Fruit fly (Drosophila melanogaster) whole organism, prepupa: ENCODE measurements around the gene wit.

Experiments
- CG10669 ChIP-seq: fragments of 200-800 bp; sonication (Bioruptor generic); optimal IDR thresholded peaks from 3 replicates; lab custom pipeline; 2018; ENCODE audit warnings: missing biosample characterization, mild to moderate bottlenecking, missing genetic modification characterization, moderate library complexity
- CG11294 ChIP-seq: fragments of 200-800 bp; sonication (Bioruptor generic); IDR thresholded peaks from 2 replicates; pipeline ENCODE4 v1.3.6; 2022; ENCODE audit warnings: missing biosample characterization, missing genetic modification characterization
- CG15336 ChIP-seq: fragments of 200-800 bp; sonication (Bioruptor generic); IDR thresholded peaks from 2 replicates; pipeline ENCODE4 v1.3.6; 2022; ENCODE audit warnings: missing biosample characterization, missing genetic modification characterization
- CG3032 ChIP-seq: fragments of 200-800 bp; optimal IDR thresholded peaks from 2 replicates; lab custom pipeline; 2019; ENCODE audit warnings: missing biosample characterization, mild to moderate bottlenecking, missing genetic modification characterization, moderate library complexity
- CG31627 ChIP-seq: fragments of 200-800 bp; sonication (Bioruptor generic); optimal IDR thresholded peaks from 3 replicates; lab custom pipeline; 2016; ENCODE audit warnings: missing biosample characterization, missing genetic modification characterization
- CG32006 ChIP-seq: fragments of 200-800 bp; sonication (Bioruptor generic); optimal IDR thresholded peaks from 3 replicates; lab custom pipeline; 2017; ENCODE audit warnings: missing biosample characterization, mild to moderate bottlenecking, missing genetic modification characterization
- CG3919 ChIP-seq: fragments of 200-800 bp; sonication (Bioruptor generic); optimal IDR thresholded peaks from 3 replicates; lab custom pipeline; 2016; ENCODE audit warnings: missing biosample characterization, missing genetic modification characterization
- CG4318 ChIP-seq: fragments of 200-800 bp; sonication (Bioruptor generic); optimal IDR thresholded peaks from 3 replicates; lab custom pipeline; 2017; ENCODE audit warnings: missing biosample characterization, mild to moderate bottlenecking, missing genetic modification characterization
- CG7368 ChIP-seq: fragments of 200-800 bp; sonication (Bioruptor generic); optimal IDR thresholded peaks from 3 replicates; lab custom pipeline; 2016; ENCODE audit warnings: missing biosample characterization, missing genetic modification characterization
- CG8319 ChIP-seq: fragments of 200-800 bp; sonication (Bioruptor generic); optimal IDR thresholded peaks from 3 replicates; lab custom pipeline; 2016; ENCODE audit warnings: missing biosample characterization, missing genetic modification characterization
- CG8632 ChIP-seq: fragments of 200-800 bp; sonication (Bioruptor generic); optimal IDR thresholded peaks from 3 replicates; lab custom pipeline; 2016; ENCODE audit warnings: missing biosample characterization, missing genetic modification characterization
- Eip78C ChIP-seq: fragments of 200-800 bp; sonication (Bioruptor generic); peaks from one replicate; lab custom pipeline; 2016; ENCODE audit warnings: missing biosample characterization, missing genetic modification characterization
- Hr38 ChIP-seq: sonication (Bioruptor generic); optimal IDR thresholded peaks from 2 replicates; lab custom pipeline; 2016; ENCODE audit warnings: missing biosample characterization, missing genetic modification characterization
- Hr39 ChIP-seq: fragments of 200-800 bp; sonication (Bioruptor generic); optimal IDR thresholded peaks from 2 replicates; lab custom pipeline; 2016; ENCODE audit warnings: missing biosample characterization, missing genetic modification characterization
- Hr4 ChIP-seq: fragments of 200-800 bp; sonication (Bioruptor generic); optimal IDR thresholded peaks from 3 replicates; lab custom pipeline; 2016; ENCODE audit warnings: missing biosample characterization, missing genetic modification characterization
- Lpt ChIP-seq: fragments of 200-800 bp; sonication (Bioruptor generic); optimal IDR thresholded peaks from 3 replicates; lab custom pipeline; 2016; ENCODE audit warnings: missing biosample characterization, missing genetic modification characterization
- Met ChIP-seq: fragments of 200-800 bp; sonication (Bioruptor generic); optimal IDR thresholded peaks from 3 replicates; lab custom pipeline; 2016; ENCODE audit warnings: missing biosample characterization, missing genetic modification characterization
- OdsH ChIP-seq: fragments of 200-800 bp; sonication (Bioruptor generic); optimal IDR thresholded peaks from 3 replicates; lab custom pipeline; 2016; ENCODE audit warnings: missing biosample characterization, missing genetic modification characterization
- Sox102F ChIP-seq: fragments of 200-800 bp; sonication (Bioruptor generic); optimal IDR thresholded peaks from 2 replicates; lab custom pipeline; 2016; ENCODE audit warnings: missing biosample characterization, mild to moderate bottlenecking, missing genetic modification characterization
- Sox14 ChIP-seq: fragments of 200-800 bp; sonication (Bioruptor generic); optimal IDR thresholded peaks from 3 replicates; lab custom pipeline; 2016; ENCODE audit warnings: missing biosample characterization, missing genetic modification characterization
- achi ChIP-seq: fragments of 200-800 bp; sonication (Bioruptor generic); optimal IDR thresholded peaks from 3 replicates; lab custom pipeline; 2016; ENCODE audit warnings: missing biosample characterization, missing genetic modification characterization
- fd59A ChIP-seq: fragments of 200-800 bp; sonication (Bioruptor generic); optimal IDR thresholded peaks from 2 replicates; lab custom pipeline; 2017; ENCODE audit warnings: missing biosample characterization, mild to moderate bottlenecking, missing genetic modification characterization, missing genetic modification reagents
- fd85E ChIP-seq: fragments of 200-800 bp; sonication (Bioruptor generic); optimal IDR thresholded peaks from 3 replicates; lab custom pipeline; 2016; ENCODE audit warnings: missing biosample characterization, missing genetic modification characterization
- fkh ChIP-seq: fragments of 200-800 bp; sonication (Bioruptor generic); optimal IDR thresholded peaks from 3 replicates; lab custom pipeline; 2017; ENCODE audit warnings: missing biosample characterization, mild to moderate bottlenecking, missing genetic modification characterization, moderate library complexity
- lz ChIP-seq: fragments of 200-800 bp; sonication (Bioruptor generic); optimal IDR thresholded peaks from 3 replicates; lab custom pipeline; 2016; ENCODE audit warnings: missing biosample characterization, missing genetic modification characterization
- net ChIP-seq: fragments of 200-800 bp; sonication (Bioruptor generic); optimal IDR thresholded peaks from 3 replicates; lab custom pipeline; 2016; ENCODE audit warnings: missing biosample characterization, missing genetic modification characterization
- pdm3 ChIP-seq: fragments of 200-800 bp; sonication (Bioruptor generic); optimal IDR thresholded peaks from 3 replicates; lab custom pipeline; 2016; ENCODE audit warnings: missing biosample characterization, missing genetic modification characterization
- salr ChIP-seq, 2 experiments: fragments of 200-800 bp; sonication (Bioruptor generic); optimal IDR thresholded peaks; 3 replicates each; lab custom pipeline; 2016 to 2018; ENCODE audit warnings: missing biosample characterization in 2 of 2, missing genetic modification characterization in 2 of 2, mild to moderate bottlenecking in 1 of 2
- svp ChIP-seq: fragments of 200-800 bp; sonication (Bioruptor generic); peaks from one replicate; lab custom pipeline; 2016; ENCODE audit warnings: missing biosample characterization, missing genetic modification characterization
- topi ChIP-seq: fragments of 200-800 bp; sonication (Bioruptor generic); optimal IDR thresholded peaks from 3 replicates; lab custom pipeline; 2016; ENCODE audit warnings: missing biosample characterization, missing genetic modification characterization
- vri ChIP-seq: fragments of 200-800 bp; sonication (Bioruptor generic); optimal IDR thresholded peaks from 3 replicates; lab custom pipeline; 2016; ENCODE audit warnings: missing biosample characterization, mild to moderate bottlenecking, missing genetic modification characterization

Gene wit

dm6 chr3L:4071561-4072049 lies at the start of gene wit (continued):
- TF ChIP-seq fd59A (GFP tag; lab: Kevin White, UChicago) (no peak), CG15336 (GFP tag; lab: Robert Waterston, UW) (peak; percentile 69; the same call in 1 of the 2 replicates), Lpt (GFP tag; lab: Kevin White, UChicago) (peak; percentile 41), CG11294 (GFP tag; lab: Robert Waterston, UW) (no peak), CG7368 (GFP tag; lab: Kevin White, UChicago) (no peak), Hr38 (GFP tag; lab: Kevin White, UChicago) (no peak), salr (GFP tag; optimal IDR thresholded peaks at IDR 0.05; lab: Kevin White, UChicago) (no peak), CG10669 (GFP tag; lab: Kevin White, UChicago) (no peak)

dm6 chr3L:4120358-4121349 lies 49.1 kb upstream of the wit start:
- peak; percentile 27 for TF ChIP-seq Sox14
- peak; percentile 5 for TF ChIP-seq Hr39 (GFP tag; lab: Kevin White, UChicago)
- TF ChIP-seq Hr4 (GFP tag; lab: Kevin White, UChicago), result peak; percentile 29
- peak; percentile 9 for TF ChIP-seq pdm3 (GFP tag; lab: Kevin White, UChicago)
- TF ChIP-seq fkh (GFP tag; lab: Kevin White, UChicago), result peak; percentile 29
- TF ChIP-seq CG4318 (GFP tag; lab: Kevin White, UChicago), result no peak
- peak; percentile 12 for TF ChIP-seq CG31627 (GFP tag; lab: Kevin White, UChicago)
- TF ChIP-seq lz (GFP tag; lab: Kevin White, UChicago), result peak; percentile 21
- TF ChIP-seq svp, result peak; percentile 17
- no peak for TF ChIP-seq CG8632 (GFP tag; lab: Kevin White, UChicago)
- TF ChIP-seq CG3032, result no peak
- no peak for TF ChIP-seq CG11294 (GFP tag; lab: Robert Waterston, UW)
- TF ChIP-seq OdsH (GFP tag; lab: Kevin White, UChicago), result peak; percentile 3
- TF ChIP-seq vri (GFP tag; lab: Kevin White, UChicago), result peak; percentile 89
- TF ChIP-seq CG32006 (GFP tag; lab: Kevin White, UChicago), result peak; percentile 50
- TF ChIP-seq Met (GFP tag; lab: Kevin White, UChicago), result peak; percentile 34
- TF ChIP-seq Sox102F (GFP tag; lab: Kevin White, UChicago), result peak; percentile 12
- peak; percentile 9 for TF ChIP-seq net
- TF ChIP-seq CG3919 (GFP tag; lab: Kevin White, UChicago), result no peak
- peak; percentile 62 for TF ChIP-seq Eip78C (GFP tag; lab: Kevin White, UChicago)

dm6 chr3L:4119636-4120357 lies 48.3 kb upstream of the wit start:
- peak; percentile 4 for TF ChIP-seq topi (GFP tag; lab: Kevin White, UChicago)
- no peak for TF ChIP-seq lz (GFP tag; lab: Kevin White, UChicago)
- TF ChIP-seq CG8319 (GFP tag; lab: Kevin White, UChicago), result peak; percentile 1
- peak; percentile 70 for TF ChIP-seq Eip78C (GFP tag; lab: Kevin White, UChicago)
- peak; percentile 57 for TF ChIP-seq fkh (GFP tag; lab: Kevin White, UChicago)
- TF ChIP-seq svp, result peak; percentile 53
- TF ChIP-seq fd85E, result no peak
- peak; percentile 16 for TF ChIP-seq achi (GFP tag; lab: Kevin White, UChicago)

dm6 chr3L:4118339-4118738 lies 46.8 kb upstream of the wit start:
- TF ChIP-seq Eip78C (GFP tag; lab: Kevin White, UChicago), result peak; percentile 58
- TF ChIP-seq CG3919 (GFP tag; lab: Kevin White, UChicago), result no peak
- TF ChIP-seq fd59A (GFP tag; lab: Kevin White, UChicago), result no peak
